Fruit fly (Drosophila melanogaster) whole organism, embryonic: Measurements from ENCODE around the gene Traf4.

Experiments
- CG11723 ChIP-seq: fragments of 200-800 bp; sonication (Bioruptor generic); optimal IDR thresholded peaks from 2 replicates; lab custom pipeline; 2017; ENCODE audit warnings: missing biosample characterization, mild to moderate bottlenecking, missing genetic modification characterization
- Rfx ChIP-seq: fragments of 200-800 bp; sonication (Bioruptor generic); IDR thresholded peaks from 2 replicates; pipeline ENCODE4 v1.3.6; 2022; ENCODE audit warnings: missing biosample characterization, missing genetic modification characterization
- dysf ChIP-seq: fragments of 200-800 bp; sonication (Bioruptor generic); IDR thresholded peaks from 3 replicates; pipeline ENCODE4 v1.3.6; 2022; ENCODE audit warnings: missing biosample characterization, missing genetic modification characterization
- ham ChIP-seq: fragments of 200-800 bp; sonication (Bioruptor generic); IDR thresholded peaks from 2 replicates; pipeline ENCODE4 v1.3.6; 2022; ENCODE audit warnings: missing biosample characterization, missing genetic modification characterization
- kay ChIP-seq: fragments of 200-800 bp; sonication (Bioruptor generic); optimal IDR thresholded peaks from 2 replicates; lab custom pipeline; 2016; ENCODE audit warnings: missing biosample characterization, missing genetic modification characterization

- TF ChIP-seq dysf (GFP tag; lab: Robert Waterston, UW) (no peak), kay (GFP tag; lab: Kevin White, UChicago) (no peak), CG11723 (GFP tag; lab: Kevin White, UChicago) (no peak), ham (GFP tag; lab: Robert Waterston, UW) (no peak), Rfx (GFP tag; lab: Robert Waterston, UW) (no peak)
Measured at dm6 chr2L:4317910-4318309, 43.8 kb upstream of the Traf4 start.
